Fruit fly (Drosophila melanogaster): Measurements from ENCODE around the gene dsh.
A peak's percentile ranks its signal among the peaks of the same experiment; 100 is the strongest.

The dsh gene

dm6 chrX:11340719-11341322, 14.9 kb upstream of the dsh start (continued):
- TF ChIP-seq CG10147 (GFP tag; optimal IDR thresholded peaks at IDR 0.05) (no peak), tgo (GFP tag; IDR thresholded peaks at IDR 0.05) (no peak), cg (GFP tag; optimal IDR thresholded peaks at IDR 0.05) (no peak), CG10565 (GFP tag; optimal IDR thresholded peaks at IDR 0.05) (no peak), CG17361 (GFP tag; IDR thresholded peaks at IDR 0.05) (peak; percentile 49; the same call in 1 of the 3 replicates), CG8944 (GFP tag; optimal IDR thresholded peaks at IDR 0.05) (no peak), fu2 (GFP tag; optimal IDR thresholded peaks at IDR 0.05) (no peak), CG13894 (tag; optimal IDR thresholded peaks at IDR 0.05) (no peak), CG12219 (GFP tag; optimal IDR thresholded peaks at IDR 0.05) (no peak), pho (GFP tag; optimal IDR thresholded peaks at IDR 0.05) (no peak), grau (tag; optimal IDR thresholded peaks at IDR 0.05) (peak; percentile 87), CG15269 (tag; optimal IDR thresholded peaks at IDR 0.05) (no peak), hb (GFP tag; IDR thresholded peaks at IDR 0.05; ENCODE audit: partially characterized antibody) (no peak), Lim3 (GFP tag; IDR thresholded peaks at IDR 0.05) (no peak), sim (GFP tag; IDR thresholded peaks at IDR 0.05) (no peak), odd (GFP tag; optimal IDR thresholded peaks at IDR 0.05) (no peak), CG18262 (tag; optimal IDR thresholded peaks at IDR 0.05) (peak; percentile 41), CG4282 (GFP tag; optimal IDR thresholded peaks at IDR 0.05) (no peak), CG16813 (GFP tag; IDR thresholded peaks at IDR 0.05; ENCODE audit: partially characterized antibody) (no peak), sens (GFP tag) (peak; percentile 80), CG7372 (GFP tag; IDR thresholded peaks at IDR 0.05) (no peak), Dad (GFP tag; optimal IDR thresholded peaks at IDR 0.05) (no peak), fd64A (GFP tag; optimal IDR thresholded peaks at IDR 0.05) (no peak), D19A (tag; optimal IDR thresholded peaks at IDR 0.05) (no peak), CoRest (tag; optimal IDR thresholded peaks at IDR 0.05) (no peak), CG10462 (GFP tag; optimal IDR thresholded peaks at IDR 0.05) (no peak), Adf1 (GFP tag; IDR thresholded peaks at IDR 0.05) (no peak), H2.0 (GFP tag; IDR thresholded peaks at IDR 0.05) (no peak), seq (GFP tag; IDR thresholded peaks at IDR 0.05) (0 out of 2 replicates have a peak, but pooled peaks have one; percentile 16), CG2129 (GFP tag; IDR thresholded peaks at IDR 0.05; ENCODE audit: partially characterized antibody) (no peak), CG10321 (GFP tag; IDR thresholded peaks at IDR 0.05) (no peak), gem (tag; optimal IDR thresholded peaks at IDR 0.05) (peak; percentile 43), CG2120 (GFP tag; optimal IDR thresholded peaks at IDR 0.05) (peak; percentile 41), CG17802 (tag; optimal IDR thresholded peaks at IDR 0.05) (no peak), CG18619 (GFP tag; optimal IDR thresholded peaks at IDR 0.05) (peak; percentile 13), CG30403 (GFP tag; optimal IDR thresholded peaks at IDR 0.05) (peak; percentile 43), hth (optimal IDR thresholded peaks at IDR 0.05) (no peak), Hr78 (GFP tag; optimal IDR thresholded peaks at IDR 0.05) (no peak), pb (GFP tag; optimal IDR thresholded peaks at IDR 0.05) (no peak), NK7.1 (GFP tag; optimal IDR thresholded peaks at IDR 0.05) (no peak), HLH4C (GFP tag; IDR thresholded peaks at IDR 0.05; ENCODE audit: partially characterized antibody) (no peak), CG10543 (GFP tag; optimal IDR thresholded peaks at IDR 0.05) (no peak), CG9817 (tag; optimal IDR thresholded peaks at IDR 0.05) (no peak), CG17568 (GFP tag; optimal IDR thresholded peaks at IDR 0.05) (no peak), sqz (GFP tag; optimal IDR thresholded peaks at IDR 0.05) (no peak), rib (GFP tag; IDR thresholded peaks at IDR 0.05) (no peak), CG11560 (tag; IDR thresholded peaks at IDR 0.05) (no peak), dmrt11E (tag; optimal IDR thresholded peaks at IDR 0.05) (peak; percentile 17), Awh (GFP tag; IDR thresholded peaks at IDR 0.05) (no peak), twi (tag; optimal IDR thresholded peaks at IDR 0.05) (no peak), CG7963 (GFP tag; IDR thresholded peaks at IDR 0.05; ENCODE audit: partially characterized antibody) (no peak)

Measured in whole organism, embryonic.